Worm (Caenorhabditis elegans) whole organism, L1 larva: ENCODE results near the gene F46H5.2.

ENCODE experiments used
- efl-1 ChIP-seq, 4 experiments: fragments of 150-350 bp; optimal IDR thresholded peaks in 3 of 4; peaks in 1 of 4; 1 replicate in 1 of 4; 2 replicates in 3 of 4; lab custom pipeline; 2014; ENCODE audit warnings: missing biosample characterization in 2 of 4, missing genetic modification characterization in 2 of 4, missing genetic modification reagents in 2 of 4
- egl-27 ChIP-seq, 2 experiments: fragments of 150-350 bp in 1 of 2; sonication (generic microtip); optimal IDR thresholded peaks; 3 replicates each; lab custom pipeline; 2017 to 2018; ENCODE audit warnings: missing biosample characterization in 2 of 2, missing genetic modification characterization in 2 of 2, missing genetic modification reagents in 2 of 2
- elt-3 ChIP-seq, 6 experiments: fragments of 150-350 bp in 1 of 6; sonication (generic microtip); optimal IDR thresholded peaks; 2 replicates each; lab custom pipeline; 2017 to 2018; ENCODE audit warnings: missing biosample characterization in 6 of 6, missing genetic modification characterization in 6 of 6, inconsistent platforms in 1 of 6
- jun-1 ChIP-seq: fragments of 150-350 bp; optimal IDR thresholded peaks from 2 replicates; lab custom pipeline; 2014; ENCODE audit warnings: missing biosample characterization, missing genetic modification reagents, missing genetic modification characterization
- lin-15B ChIP-seq: fragments of 150-350 bp; sonication (generic microtip); optimal IDR thresholded peaks from 3 replicates; lab custom pipeline; 2014; ENCODE audit warnings: missing biosample characterization, missing genetic modification characterization
- lin-35 ChIP-seq, 2 experiments: fragments of 150-350 bp; optimal IDR thresholded peaks; 2 replicates each; lab custom pipeline; 2014; ENCODE audit warnings: missing biosample characterization in 2 of 2, missing genetic modification characterization in 2 of 2, missing genetic modification reagents in 2 of 2
- lir-3 ChIP-seq: sonication (generic microtip); optimal IDR thresholded peaks from 2 replicates; lab custom pipeline; 2016; ENCODE audit warnings: mild to moderate bottlenecking, missing genetic modification characterization, moderate library complexity, missing compliant biosample characterization; ENCODE audit not compliant: poor library complexity
- nhr-237 ChIP-seq: fragments of 150-350 bp; optimal IDR thresholded peaks from 2 replicates; lab custom pipeline; 2014; ENCODE audit warnings: missing biosample characterization, missing genetic modification characterization
- pax-3 ChIP-seq: fragments of 200-800 bp; sonication (Bioruptor generic); optimal IDR thresholded peaks from 2 replicates; lab custom pipeline; 2018; ENCODE audit warnings: mild to moderate bottlenecking, missing genetic modification characterization, moderate library complexity, missing compliant biosample characterization
- snpc-4 ChIP-seq: fragments of 150-350 bp; optimal IDR thresholded peaks from 2 replicates; lab custom pipeline; 2014; ENCODE audit warnings: missing biosample characterization, missing genetic modification characterization
- tbx-2 ChIP-seq: sonication (generic microtip); optimal IDR thresholded peaks from 2 replicates; lab custom pipeline; 2016; ENCODE audit warnings: missing genetic modification characterization, missing compliant biosample characterization
- unc-130 ChIP-seq: fragments of 150-350 bp; optimal IDR thresholded peaks from 2 replicates; lab custom pipeline; 2017; ENCODE audit warnings: missing biosample characterization, missing genetic modification characterization, inconsistent platforms
- ztf-11 ChIP-seq, 2 experiments: sonication (generic microtip); optimal IDR thresholded peaks; 2 replicates each; lab custom pipeline; 2016 to 2017; ENCODE audit warnings: missing genetic modification characterization in 2 of 2, missing biosample characterization in 1 of 2, missing compliant biosample characterization in 1 of 2

- no peak for TF ChIP-seq nhr-237 (tag; lab: Kevin White, UChicago)
- TF ChIP-seq efl-1 (optimal IDR thresholded peaks at IDR 0.05; lab: Kevin White, UChicago), result no peak
- no peak for TF ChIP-seq efl-1 (GFP tag; optimal IDR thresholded peaks at IDR 0.05 in 1 of 2; lab: Kevin White, UChicago)
- no peak for TF ChIP-seq lir-3 (tag; lab: Kevin White, UChicago)
- no peak for TF ChIP-seq elt-3 (tag; optimal IDR thresholded peaks at IDR 0.05; lab: Kevin White, UChicago)
- TF ChIP-seq ztf-11 (tag; optimal IDR thresholded peaks at IDR 0.05; lab: Kevin White, UChicago), result no peak
- TF ChIP-seq tbx-2 (tag; lab: Kevin White, UChicago), result no peak
- no peak for TF ChIP-seq unc-130 (tag; lab: Kevin White, UChicago)
- TF ChIP-seq snpc-4, result no peak
- TF ChIP-seq egl-27 (tag; optimal IDR thresholded peaks at IDR 0.05; lab: Kevin White, UChicago), result no peak
- no peak for TF ChIP-seq pax-3 (tag; lab: Kevin White, UChicago)
- no peak for TF ChIP-seq jun-1 (tag; lab: Kevin White, UChicago)
- TF ChIP-seq lin-35 (GFP tag; optimal IDR thresholded peaks at IDR 0.05; lab: Kevin White, UChicago), result peak in 1 of 2 experiments; percentile 1
- no peak for TF ChIP-seq lin-15B (tag; lab: Kevin White, UChicago)
These were observed 47.6 kb upstream of the F46H5.2 start, which contains the start of gene syd-9 for ce11 chrX:7217704-7218479.
